Worm (Caenorhabditis elegans): ENCODE measurements around the gene chil-12.
"Not testable (repeated sequence)": the region's sequence is repeated elsewhere in the genome, so short reads cannot be mapped to it uniquely, and the experiment has no call there.

chil-12 gene

ce11 chrV:15230243-15230642 lies 11.1 kb upstream of the chil-12 start, which contains the start of gene srw-15:
srw-15 (plus strand) TSS chrV:15230543.
- TF ChIP-seq dao-5 (tag; optimal IDR thresholded peaks at IDR 0.05) (no peak), him-1 (tag; optimal IDR thresholded peaks at IDR 0.05) (no peak), W03F9.2 (tag; optimal IDR thresholded peaks at IDR 0.05) (no peak)

- TF ChIP-seq dao-5 (tag; optimal IDR thresholded peaks at IDR 0.05) (no peak), him-1 (tag; optimal IDR thresholded peaks at IDR 0.05) (no peak), W03F9.2 (tag; optimal IDR thresholded peaks at IDR 0.05) (no peak)
These were observed 9.2 kb upstream of the chil-12 start, which contains the start of gene srw-13 for ce11 chrV:15232200-15232599. srw-13 (plus strand) TSS chrV:15232500.

- TF ChIP-seq W03F9.2 (tag; optimal IDR thresholded peaks at IDR 0.05): no peak
- no peak for TF ChIP-seq him-1 (tag; optimal IDR thresholded peaks at IDR 0.05)
- no peak for TF ChIP-seq dao-5 (tag; optimal IDR thresholded peaks at IDR 0.05)
These were observed 5.7 kb upstream of the chil-12 start, which contains the start of gene nhr-164 for ce11 chrV:15235661-15236060. nhr-164 (minus strand) TSS chrV:15235761.

- no peak for TF ChIP-seq W03F9.2 (tag; optimal IDR thresholded peaks at IDR 0.05)
- no peak for TF ChIP-seq him-1 (tag; optimal IDR thresholded peaks at IDR 0.05)
- no peak for TF ChIP-seq dao-5 (tag; optimal IDR thresholded peaks at IDR 0.05)
These were observed 2.8 kb upstream of the chil-12 start, which contains the start of gene srw-12 for ce11 chrV:15238552-15238951. srw-12 (minus strand) TSS chrV:15238652.

- no peak for TF ChIP-seq dao-5 (tag; optimal IDR thresholded peaks at IDR 0.05)
- TF ChIP-seq him-1 (tag; optimal IDR thresholded peaks at IDR 0.05): no peak
- TF ChIP-seq W03F9.2 (tag; optimal IDR thresholded peaks at IDR 0.05): no peak
These were observed 1.1 kb upstream of the chil-12 start, which contains the start of gene srw-11 for ce11 chrV:15240215-15240614. srw-11 (minus strand) TSS chrV:15240315.

ce11 chrV:15244456-15244855 lies 3.1 kb downstream of the chil-12 start, which contains the start of gene kin-30:
kin-30 (plus strand) TSS chrV:15244756.
- no peak for TF ChIP-seq dao-5 (tag; optimal IDR thresholded peaks at IDR 0.05)
- TF ChIP-seq him-1 (tag; optimal IDR thresholded peaks at IDR 0.05): no peak
- TF ChIP-seq W03F9.2 (tag; optimal IDR thresholded peaks at IDR 0.05): no peak

ce11 chrV:15250304-15250703 lies 8.9 kb downstream of the chil-12 start, which contains the start of gene srd-28:
srd-28 (plus strand) TSS chrV:15250604.
- not testable (repeated sequence) for TF ChIP-seq W03F9.2, him-1, dao-5 (tag; optimal IDR thresholded peaks at IDR 0.05)

- TF ChIP-seq dao-5 (tag; optimal IDR thresholded peaks at IDR 0.05): no peak
- no peak for TF ChIP-seq W03F9.2 (tag; optimal IDR thresholded peaks at IDR 0.05)
- TF ChIP-seq him-1 (tag; optimal IDR thresholded peaks at IDR 0.05): no peak
These were observed 10.7 kb downstream of the chil-12 start, which contains the start of gene srbc-76 for ce11 chrV:15252082-15252481. srbc-76 (plus strand) TSS chrV:15252382.

- no peak for TF ChIP-seq dao-5 (tag; optimal IDR thresholded peaks at IDR 0.05)
- TF ChIP-seq him-1 (tag; optimal IDR thresholded peaks at IDR 0.05): no peak
- TF ChIP-seq W03F9.2 (tag; optimal IDR thresholded peaks at IDR 0.05): no peak
These were observed 12.2 kb downstream of the chil-12 start, which contains the start of gene srbc-75 for ce11 chrV:15253529-15253928. srbc-75 (plus strand) TSS chrV:15253829.

- TF ChIP-seq W03F9.2, him-1, dao-5 (tag; optimal IDR thresholded peaks at IDR 0.05): not testable (repeated sequence)
These were observed 15.3 kb downstream of the chil-12 start, which contains the start of gene srsx-39 for ce11 chrV:15256669-15257068. srsx-39 (minus strand) TSS chrV:15256769.

- TF ChIP-seq him-1 (tag; optimal IDR thresholded peaks at IDR 0.05): no peak
- TF ChIP-seq W03F9.2 (tag; optimal IDR thresholded peaks at IDR 0.05): no peak
- TF ChIP-seq dao-5 (tag; optimal IDR thresholded peaks at IDR 0.05): no peak
These were observed 17.7 kb downstream of the chil-12 start, which contains the start of gene srsx-37 for ce11 chrV:15259049-15259448. srsx-37 (minus strand) TSS chrV:15259149.

ce11 chrV:15259904-15260303 lies 18.5 kb downstream of the chil-12 start, which contains the start of gene M01B2.8:
M01B2.8 (plus strand) TSS chrV:15260204.
- TF ChIP-seq him-1 (tag; optimal IDR thresholded peaks at IDR 0.05): no peak
- TF ChIP-seq dao-5 (tag; optimal IDR thresholded peaks at IDR 0.05): no peak

ce11 chrV:15262336-15262735 lies 21.0 kb downstream of the chil-12 start, which contains the start of gene M01B2.10:
M01B2.10 (minus strand) TSS chrV:15262436.
- TF ChIP-seq dao-5, W03F9.2, him-1 (tag; optimal IDR thresholded peaks at IDR 0.05): not testable (repeated sequence)

- TF ChIP-seq dao-5 (tag; optimal IDR thresholded peaks at IDR 0.05) (no peak), W03F9.2 (tag; optimal IDR thresholded peaks at IDR 0.05) (no peak), him-1 (tag; optimal IDR thresholded peaks at IDR 0.05) (no peak)
These were observed 22.8 kb downstream of the chil-12 start, which contains the start of gene M01B2.12 for ce11 chrV:15264131-15264530. M01B2.12 (minus strand) TSS chrV:15264231.

All from whole organism, L4/young adult.